Fruit fly (Drosophila melanogaster): ENCODE results near the gene CG13473.

Gene CG13473

DNA sequence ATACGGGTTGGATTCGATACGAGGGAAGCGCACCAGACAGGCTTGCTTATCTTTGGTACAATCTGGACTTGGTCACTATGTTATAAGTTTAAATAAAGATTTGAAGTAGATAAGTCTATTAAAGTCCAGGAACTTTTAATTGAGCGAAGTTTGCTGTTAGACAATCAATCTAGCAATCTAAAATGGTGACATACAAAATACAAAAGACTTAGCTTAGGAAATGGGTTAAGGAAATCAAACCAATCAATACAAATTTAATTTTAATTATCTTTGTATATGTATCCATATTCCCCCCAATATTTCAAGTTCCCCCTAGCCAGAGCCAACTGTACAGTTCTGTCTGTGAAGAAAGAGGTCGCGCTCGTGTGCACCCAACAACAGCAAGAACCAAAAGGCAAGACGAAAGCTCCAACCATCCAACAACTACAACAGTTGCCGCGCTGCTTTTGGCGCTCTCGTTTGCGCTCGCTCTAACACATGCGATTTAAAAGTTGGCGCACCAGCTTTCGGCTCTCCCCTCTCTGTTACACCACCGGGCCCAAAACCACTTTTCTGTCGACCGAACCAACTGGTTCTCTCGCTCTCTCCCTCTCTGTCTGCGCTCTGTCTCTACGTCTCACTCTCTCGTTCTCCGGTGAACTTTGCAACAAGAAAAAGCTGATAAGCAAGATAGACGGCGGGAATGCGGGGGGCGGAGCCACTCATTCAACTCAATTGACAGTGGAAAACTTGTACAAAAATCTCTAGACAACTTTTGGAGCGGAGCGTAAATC lies 27.6 kb downstream of the CG13473 start (continued):
- peak; percentile 77 for TF ChIP-seq Taf1 (GFP tag; IDR thresholded peaks at IDR 0.05)
- TF ChIP-seq CG31388 (GFP tag; optimal IDR thresholded peaks at IDR 0.05), result peak; percentile 77
- TF ChIP-seq CG8478 (optimal IDR thresholded peaks at IDR 0.05), result peak; percentile 95
- TF ChIP-seq tio (GFP tag; optimal IDR thresholded peaks at IDR 0.05), result peak; percentile 89
- TF ChIP-seq CG17359 (tag; optimal IDR thresholded peaks at IDR 0.05), result peak; percentile 87
- TF ChIP-seq BtbVII (GFP tag; optimal IDR thresholded peaks at IDR 0.05), result peak; percentile 80
- peak; percentile 74 for TF ChIP-seq CG15601 (tag; optimal IDR thresholded peaks at IDR 0.05)
- TF ChIP-seq ato (GFP tag; IDR thresholded peaks at IDR 0.05; ENCODE audit: partially characterized antibody), result 0 out of 2 replicates have a peak, but pooled peaks have one; percentile 20
- peak; percentile 60; the same call in 2 of the 3 replicates for TF ChIP-seq gce (GFP tag; IDR thresholded peaks at IDR 0.05)
- peak; percentile 7 for TF ChIP-seq fd64A (GFP tag; optimal IDR thresholded peaks at IDR 0.05)
- peak; percentile 36; the same call in 1 of the 2 replicates for TF ChIP-seq ro (GFP tag; IDR thresholded peaks at IDR 0.05)
- peak; percentile 77 for TF ChIP-seq pho (GFP tag; optimal IDR thresholded peaks at IDR 0.05)
- peak; percentile 52 for TF ChIP-seq schlank (tag; optimal IDR thresholded peaks at IDR 0.05)
- peak; percentile 95 for TF ChIP-seq dmrt99B (tag; optimal IDR thresholded peaks at IDR 0.05)
- TF ChIP-seq mld (GFP tag; IDR thresholded peaks at IDR 0.05; ENCODE audit: partially characterized antibody), result no peak
- TF ChIP-seq Lim3 (GFP tag; IDR thresholded peaks at IDR 0.05), result peak; percentile 67
- TF ChIP-seq CG7786 (GFP tag; optimal IDR thresholded peaks at IDR 0.05), result peak; percentile 70
- peak; percentile 80 for TF ChIP-seq ken (GFP tag; IDR thresholded peaks at IDR 0.05)
- peak; percentile 73; the same call in 2 of the 3 replicates for TF ChIP-seq croc (GFP tag; conservative IDR thresholded peaks at IDR 0.05)
- TF ChIP-seq Gug (GFP tag; IDR thresholded peaks at IDR 0.05), result peak; percentile 84; the same call in 3 of the 4 replicates
- peak; percentile 82 for TF ChIP-seq CG18476 (GFP tag; optimal IDR thresholded peaks at IDR 0.05)
- peak; percentile 67 for TF ChIP-seq CG14667 (GFP tag; IDR thresholded peaks at IDR 0.05)
- no peak for TF ChIP-seq Kr (GFP tag; optimal IDR thresholded peaks at IDR 0.05)
- TF ChIP-seq sqz (GFP tag; optimal IDR thresholded peaks at IDR 0.05), result peak; percentile 48
- no peak for TF ChIP-seq Tbp (GFP tag; optimal IDR thresholded peaks at IDR 0.05)
- peak; percentile 94 for TF ChIP-seq Oli (tag; optimal IDR thresholded peaks at IDR 0.05)
- TF ChIP-seq Eip74EF (GFP tag; optimal IDR thresholded peaks at IDR 0.05), result peak in 1 of 2 experiments; percentile 81
- no peak for TF ChIP-seq Jarid2 (GFP tag; optimal IDR thresholded peaks at IDR 0.05)
- TF ChIP-seq gsb (GFP tag; IDR thresholded peaks at IDR 0.05), result peak; percentile 79
- TF ChIP-seq CG3065 (GFP tag; optimal IDR thresholded peaks at IDR 0.05), result no peak
- TF ChIP-seq Poxn (GFP tag; IDR thresholded peaks at IDR 0.05), result peak; percentile 57
- TF ChIP-seq Doc2 (GFP tag; IDR thresholded peaks at IDR 0.05), result no peak
- TF ChIP-seq CG11247 (GFP tag; IDR thresholded peaks at IDR 0.05), result peak; percentile 75
- TF ChIP-seq D19A (tag; optimal IDR thresholded peaks at IDR 0.05), result peak; percentile 83
- peak; percentile 76 for TF ChIP-seq Fer2 (tag; optimal IDR thresholded peaks at IDR 0.05)
- TF ChIP-seq unc-4 (GFP tag; IDR thresholded peaks at IDR 0.05; ENCODE audit: partially characterized antibody), result 0 out of 2 replicates have a peak, but pooled peaks have one; percentile 29
- TF ChIP-seq CG12104 (GFP tag; optimal IDR thresholded peaks at IDR 0.05), result peak; percentile 77
- TF ChIP-seq fd3F (GFP tag; optimal IDR thresholded peaks at IDR 0.05), result peak; percentile 87
- peak; percentile 78 for TF ChIP-seq CG14441 (GFP tag; IDR thresholded peaks at IDR 0.05)
- TF ChIP-seq wor (GFP tag; IDR thresholded peaks at IDR 0.05), result peak; percentile 66
- TF ChIP-seq zen (tag; optimal IDR thresholded peaks at IDR 0.05), result peak; percentile 32
- TF ChIP-seq CG8359 (GFP tag; optimal IDR thresholded peaks at IDR 0.05; ENCODE audit: borderline replicate concordance), result peak; percentile 71
- TF ChIP-seq CG11093 (GFP tag; IDR thresholded peaks at IDR 0.05), result peak; percentile 85
- no peak for TF ChIP-seq CG10959 (GFP tag; IDR thresholded peaks at IDR 0.05)
- TF ChIP-seq bcd (GFP tag; optimal IDR thresholded peaks at IDR 0.05), result peak; percentile 89
- peak; percentile 55 for TF ChIP-seq Mes4 (GFP tag; optimal IDR thresholded peaks at IDR 0.05)
- TF ChIP-seq salm (tag; optimal IDR thresholded peaks at IDR 0.05), result peak; percentile 67
- no peak for TF ChIP-seq pzg (GFP tag; optimal IDR thresholded peaks at IDR 0.05)
- peak; percentile 43 for TF ChIP-seq psq (GFP tag; optimal IDR thresholded peaks at IDR 0.05)
